Worm (Caenorhabditis elegans) whole organism, mixed stage, embryonic: ENCODE data around the gene clec-217.

Experiments
- blmp-1 ChIP-seq: fragments of 150-350 bp; optimal IDR thresholded peaks from 2 replicates; lab custom pipeline; 2014; ENCODE audit warnings: missing biosample characterization, missing genetic modification characterization
- ceh-43 ChIP-seq: fragments of 200-800 bp; sonication (Bioruptor generic); optimal IDR thresholded peaks from 2 replicates; lab custom pipeline; 2018; ENCODE audit warnings: mild to moderate bottlenecking, missing genetic modification characterization, moderate library complexity, missing compliant biosample characterization
- elt-3 ChIP-seq: fragments of 150-350 bp; optimal IDR thresholded peaks from 2 replicates; lab custom pipeline; 2014; ENCODE audit warnings: missing biosample characterization, missing genetic modification characterization
- lin-13 ChIP-seq: fragments of 150-350 bp; optimal IDR thresholded peaks from 2 replicates; lab custom pipeline; 2014; ENCODE audit warnings: missing biosample characterization, missing genetic modification characterization
- lin-32 ChIP-seq: fragments of 200-800 bp; sonication (Bioruptor generic); optimal IDR thresholded peaks from 2 replicates; lab custom pipeline; 2018; ENCODE audit warnings: mild to moderate bottlenecking, missing genetic modification characterization, missing compliant biosample characterization
- lsy-2 ChIP-seq: fragments of 150-350 bp; optimal IDR thresholded peaks from 2 replicates; lab custom pipeline; 2014; ENCODE audit warnings: missing biosample characterization, missing genetic modification characterization
- mep-1 ChIP-seq: fragments of 150-350 bp; optimal IDR thresholded peaks from 2 replicates; lab custom pipeline; 2017; ENCODE audit warnings: missing biosample characterization, missing genetic modification reagents, missing genetic modification characterization, inconsistent platforms
- nhr-12 ChIP-seq: fragments of 150-350 bp; optimal IDR thresholded peaks from 2 replicates; lab custom pipeline; 2014; ENCODE audit warnings: missing biosample characterization, missing genetic modification characterization
- nhr-237 ChIP-seq: fragments of 150-350 bp; optimal IDR thresholded peaks from 2 replicates; lab custom pipeline; 2014; ENCODE audit warnings: missing biosample characterization, missing genetic modification characterization
- nhr-76 ChIP-seq: sonication (generic microtip); optimal IDR thresholded peaks from 2 replicates; lab custom pipeline; 2017; ENCODE audit warnings: missing biosample characterization, missing genetic modification characterization
- pha-4 ChIP-seq: fragments of 150-350 bp; optimal IDR thresholded peaks from 2 replicates; lab custom pipeline; 2018; ENCODE audit warnings: missing biosample characterization, missing genetic modification reagents, missing genetic modification characterization
- sem-2 ChIP-seq: fragments of 200-800 bp; sonication (Bioruptor generic); optimal IDR thresholded peaks from 2 replicates; lab custom pipeline; 2018; ENCODE audit warnings: mild to moderate bottlenecking, missing genetic modification characterization, missing compliant biosample characterization
- snpc-4 ChIP-seq: fragments of 150-350 bp; optimal IDR thresholded peaks from 2 replicates; lab custom pipeline; 2014; ENCODE audit warnings: missing biosample characterization, missing genetic modification characterization
- unc-62 ChIP-seq: fragments of 150-350 bp; optimal IDR thresholded peaks from 2 replicates; lab custom pipeline; 2014; ENCODE audit warnings: missing biosample characterization, missing genetic modification reagents, missing genetic modification characterization

ce11 chrV:7971376-7971775 is 12.7 kb upstream of the clec-217 start:
- no peak for TF ChIP-seq lsy-2
- no peak for TF ChIP-seq snpc-4
- no peak for TF ChIP-seq nhr-237 (tag; lab: Kevin White, UChicago)
- no peak for TF ChIP-seq lin-13 (tag; lab: Kevin White, UChicago)
- TF ChIP-seq lin-32 (GFP tag; lab: Kevin White, UChicago), result no peak
- TF ChIP-seq nhr-12 (tag; lab: Kevin White, UChicago), result no peak
- TF ChIP-seq sem-2 (GFP tag; lab: Kevin White, UChicago), result no peak
- no peak for TF ChIP-seq mep-1 (tag; lab: Kevin White, UChicago)
- TF ChIP-seq ceh-43, result no peak
- no peak for TF ChIP-seq blmp-1
- TF ChIP-seq nhr-76 (tag; lab: Kevin White, UChicago), result no peak
- TF ChIP-seq pha-4 (tag; lab: Kevin White, UChicago), result no peak
- TF ChIP-seq elt-3, result no peak
- no peak for TF ChIP-seq unc-62 (GFP tag; lab: Kevin White, UChicago)
